Worm (Caenorhabditis elegans) whole organism, young adult: ENCODE data around the gene try-11.

Experiments
- D2030.7 ChIP-seq: fragments of 200-800 bp; sonication (Bioruptor generic); IDR thresholded peaks from 2 replicates; pipeline ENCODE4 v1.3.6; 2022; ENCODE audit warnings: missing genetic modification reagents, missing genetic modification characterization, missing compliant biosample characterization
- F22D6.2 ChIP-seq: sonication (generic microtip); optimal IDR thresholded peaks from 2 replicates; lab custom pipeline; 2016; ENCODE audit warnings: mild to moderate bottlenecking, missing genetic modification characterization, missing compliant biosample characterization
- F37B4.10 ChIP-seq: fragments of 200-800 bp; sonication (Bioruptor generic); IDR thresholded peaks from 2 replicates; pipeline ENCODE4 v1.3.6; 2022; ENCODE audit warnings: missing genetic modification characterization, missing compliant biosample characterization
- K11D2.4 ChIP-seq: fragments of 200-800 bp; sonication (Bioruptor generic); IDR thresholded peaks from 2 replicates; pipeline ENCODE4 v1.3.6; 2022; ENCODE audit warnings: missing genetic modification reagents, missing genetic modification characterization, missing compliant biosample characterization
- T26A5.8 ChIP-seq: sonication (generic microtip); optimal IDR thresholded peaks from 2 replicates; lab custom pipeline; 2016; ENCODE audit warnings: missing genetic modification characterization, missing compliant biosample characterization
- Y67H2A.10 ChIP-seq: fragments of 200-800 bp; sonication (Bioruptor generic); conservative IDR thresholded peaks from 2 replicates; pipeline ENCODE4 v1.3.6; 2022; ENCODE audit warnings: missing genetic modification reagents, missing genetic modification characterization, missing compliant biosample characterization
- Y79H2A.3 ChIP-seq: fragments of 200-800 bp; sonication (Bioruptor generic); conservative IDR thresholded peaks from 2 replicates; pipeline ENCODE4 v1.3.6; 2022; ENCODE audit warnings: missing genetic modification reagents, missing genetic modification characterization, missing compliant biosample characterization
- ZK185.1 ChIP-seq: sonication (generic microtip); optimal IDR thresholded peaks from 2 replicates; lab custom pipeline; 2016; ENCODE audit warnings: mild to moderate bottlenecking, missing genetic modification characterization, missing compliant biosample characterization; ENCODE audit not compliant: poor library complexity, severe bottlenecking
- aptf-2 ChIP-seq: fragments of 200-800 bp; sonication (Bioruptor generic); conservative IDR thresholded peaks from 2 replicates; pipeline ENCODE4 v1.3.6; 2022; ENCODE audit warnings: missing genetic modification reagents, missing genetic modification characterization, missing compliant biosample characterization
- aptf-3 ChIP-seq: fragments of 200-800 bp; sonication (Bioruptor generic); IDR thresholded peaks from 2 replicates; pipeline ENCODE4 v1.3.6; 2022; ENCODE audit warnings: missing genetic modification characterization, missing compliant biosample characterization
- bed-1 ChIP-seq: fragments of 200-800 bp; sonication (Bioruptor generic); IDR thresholded peaks from 2 replicates; pipeline ENCODE4 v1.3.6; 2022; ENCODE audit warnings: missing genetic modification reagents, missing genetic modification characterization, missing compliant biosample characterization
- ccch-3 ChIP-seq: fragments of 200-800 bp; sonication (Bioruptor generic); optimal IDR thresholded peaks from 2 replicates; lab custom pipeline; 2018; ENCODE audit warnings: mild to moderate bottlenecking, missing genetic modification characterization, missing compliant biosample characterization
- cebp-2 ChIP-seq: fragments of 200-800 bp; sonication (Bioruptor generic); IDR thresholded peaks from 2 replicates; pipeline ENCODE4 v1.3.6; 2022; ENCODE audit warnings: missing genetic modification characterization, missing compliant biosample characterization
- ceh-79 ChIP-seq: sonication (generic microtip); optimal IDR thresholded peaks from 2 replicates; lab custom pipeline; 2017; ENCODE audit warnings: mild to moderate bottlenecking, missing genetic modification characterization, missing compliant biosample characterization
- dox-1 ChIP-seq: fragments of 200-800 bp; sonication (Bioruptor generic); IDR thresholded peaks from 2 replicates; pipeline ENCODE4 v1.3.6; 2022; ENCODE audit warnings: missing genetic modification reagents, missing genetic modification characterization, missing compliant biosample characterization
- dpl-1 ChIP-seq: fragments of 150-350 bp; optimal IDR thresholded peaks from 2 replicates; lab custom pipeline; 2014; ENCODE audit warnings: missing biosample characterization, missing genetic modification reagents, missing genetic modification characterization
- egrh-3 ChIP-seq: fragments of 200-800 bp; sonication (Bioruptor generic); IDR thresholded peaks from 2 replicates; pipeline ENCODE4 v1.3.6; 2022; ENCODE audit warnings: missing genetic modification reagents, missing genetic modification characterization, missing compliant biosample characterization
- ets-4 ChIP-seq: fragments of 200-800 bp; sonication (Bioruptor generic); optimal IDR thresholded peaks from 2 replicates; lab custom pipeline; 2018; ENCODE audit warnings: mild to moderate bottlenecking, missing genetic modification characterization, missing compliant biosample characterization
- hlh-26 ChIP-seq: fragments of 200-800 bp; sonication (Bioruptor generic); conservative IDR thresholded peaks from 2 replicates; pipeline ENCODE4 v1.3.6; 2022; ENCODE audit warnings: missing genetic modification reagents, missing genetic modification characterization, missing compliant biosample characterization
- hmg-20 ChIP-seq: fragments of 200-800 bp; sonication (Bioruptor generic); IDR thresholded peaks from 2 replicates; pipeline ENCODE4 v1.3.6; 2022; ENCODE audit warnings: missing genetic modification reagents, missing genetic modification characterization, missing compliant biosample characterization
- hrde-1 ChIP-seq: sonication (generic microtip); optimal IDR thresholded peaks from 2 replicates; lab custom pipeline; 2016; ENCODE audit warnings: missing genetic modification characterization, mild to moderate bottlenecking, missing compliant biosample characterization, moderate library complexity, missing genotype, missing genetic modification reagents, borderline replicate concordance
- let-526 ChIP-seq: fragments of 200-800 bp; sonication (Bioruptor generic); IDR thresholded peaks from 2 replicates; pipeline ENCODE4 v1.3.6; 2022; ENCODE audit warnings: missing genetic modification reagents, missing genetic modification characterization, missing compliant biosample characterization
- lin-54 ChIP-seq: fragments of 200-800 bp; sonication (Bioruptor generic); optimal IDR thresholded peaks from 2 replicates; lab custom pipeline; 2018; ENCODE audit warnings: mild to moderate bottlenecking, missing genetic modification characterization, missing compliant biosample characterization
- lsl-1 ChIP-seq: fragments of 200-800 bp; sonication (Bioruptor generic); optimal IDR thresholded peaks from 2 replicates; lab custom pipeline; 2018; ENCODE audit warnings: mild to moderate bottlenecking, missing genetic modification characterization, moderate library complexity, missing compliant biosample characterization
- madf-10 ChIP-seq: sonication (generic microtip); optimal IDR thresholded peaks from 2 replicates; lab custom pipeline; 2016; ENCODE audit warnings: mild to moderate bottlenecking, missing genetic modification characterization, missing compliant biosample characterization
- madf-6 ChIP-seq: fragments of 200-800 bp; sonication (Bioruptor generic); IDR thresholded peaks from 2 replicates; pipeline ENCODE4 v1.3.6; 2022; ENCODE audit warnings: missing genetic modification reagents, missing genetic modification characterization, missing compliant biosample characterization
- mel-28 ChIP-seq: sonication (generic microtip); optimal IDR thresholded peaks from 2 replicates; lab custom pipeline; 2016; ENCODE audit warnings: borderline replicate concordance, mild to moderate bottlenecking, missing genetic modification characterization, missing compliant biosample characterization
- mxl-1 ChIP-seq: sonication (generic microtip); optimal IDR thresholded peaks from 2 replicates; lab custom pipeline; 2016; ENCODE audit warnings: missing genetic modification characterization, missing compliant biosample characterization
- nhr-120 ChIP-seq: fragments of 200-800 bp; sonication (Bioruptor generic); IDR thresholded peaks from 2 replicates; pipeline ENCODE4 v1.3.6; 2022; ENCODE audit warnings: missing genetic modification characterization, missing compliant biosample characterization
- nhr-179 ChIP-seq: sonication (generic microtip); optimal IDR thresholded peaks from 2 replicates; lab custom pipeline; 2016; ENCODE audit warnings: mild to moderate bottlenecking, missing genetic modification characterization, missing compliant biosample characterization
- nhr-80 ChIP-seq: sonication (generic microtip); optimal IDR thresholded peaks from 2 replicates; lab custom pipeline; 2016; ENCODE audit warnings: missing genetic modification characterization, missing compliant biosample characterization
- rcor-1 ChIP-seq: fragments of 200-800 bp; sonication (Bioruptor generic); IDR thresholded peaks from 2 replicates; pipeline ENCODE4 v1.3.6; 2022; ENCODE audit warnings: missing genetic modification reagents, missing genetic modification characterization, missing compliant biosample characterization
- rec-8 ChIP-seq, 2 experiments: sonication (generic microtip); optimal IDR thresholded peaks; 2 replicates each; lab custom pipeline; 2016; ENCODE audit warnings: mild to moderate bottlenecking in 2 of 2, missing genetic modification characterization in 2 of 2, missing genetic modification reagents in 2 of 2, missing genotype in 2 of 2, missing biosample characterization in 1 of 2, missing compliant biosample characterization in 1 of 2, moderate library complexity in 1 of 2
- snpc-1.3 ChIP-seq: sonication (generic microtip); optimal IDR thresholded peaks from 2 replicates; lab custom pipeline; 2017; ENCODE audit warnings: missing genetic modification characterization, mild to moderate bottlenecking, missing compliant biosample characterization, antibody characterized with exemption, moderate library complexity, missing genotype, missing genetic modification reagents; ENCODE audit not compliant: insufficient read depth
- snpc-3.4 ChIP-seq: sonication (generic microtip); optimal IDR thresholded peaks from 2 replicates; lab custom pipeline; 2017; ENCODE audit warnings: missing genetic modification characterization, mild to moderate bottlenecking, missing compliant biosample characterization, antibody characterized with exemption, moderate library complexity, missing genotype, missing genetic modification reagents
- zfh-2 ChIP-seq: fragments of 200-800 bp; sonication (Bioruptor generic); conservative IDR thresholded peaks from 2 replicates; pipeline ENCODE4 v1.3.6; 2022; ENCODE audit warnings: missing genetic modification reagents, missing genetic modification characterization, missing compliant biosample characterization
- ztf-18 ChIP-seq: sonication (generic microtip); optimal IDR thresholded peaks from 2 replicates; lab custom pipeline; 2016; ENCODE audit warnings: missing genotype, mild to moderate bottlenecking, missing genetic modification characterization, missing compliant biosample characterization
- ztf-25 ChIP-seq: fragments of 200-800 bp; sonication (Bioruptor generic); IDR thresholded peaks from 2 replicates; pipeline ENCODE4 v1.3.6; 2022; ENCODE audit warnings: missing genetic modification reagents, missing genetic modification characterization, missing compliant biosample characterization
- ztf-26 ChIP-seq: sonication (generic microtip); optimal IDR thresholded peaks from 2 replicates; lab custom pipeline; 2017; ENCODE audit warnings: missing genetic modification characterization, missing compliant biosample characterization
- ztf-28 ChIP-seq: fragments of 200-800 bp; sonication (Bioruptor generic); IDR thresholded peaks from 2 replicates; pipeline ENCODE4 v1.3.6; 2022; ENCODE audit warnings: missing genetic modification reagents, missing genetic modification characterization, missing compliant biosample characterization

try-11 gene

ce11 chrV:7451421-7451820, at the start of gene try-11:
TSS of gene try-11 (plus strand) at chrV:7451721.
- TF ChIP-seq K11D2.4 (GFP tag; lab: Robert Waterston, UW) (no peak), aptf-2 (no peak), ceh-79 (tag; lab: Kevin White, UChicago) (no peak), Y79H2A.3 (no peak), bed-1 (no peak), nhr-179 (tag; lab: Kevin White, UChicago) (no peak), ztf-25 (no peak), ztf-28 (GFP tag; lab: Robert Waterston, UW) (no peak), nhr-80 (tag; lab: Kevin White, UChicago) (no peak), egrh-3 (no peak), ets-4 (GFP tag; lab: Kevin White, UChicago) (no peak), D2030.7 (no peak), Y67H2A.10 (no peak), mel-28 (no peak), aptf-3 (GFP tag; lab: Robert Waterston, UW) (no peak), rcor-1 (GFP tag; lab: Robert Waterston, UW) (no peak), F37B4.10 (GFP tag; lab: Robert Waterston, UW) (no peak)

- TF ChIP-seq rec-8 (tag; optimal IDR thresholded peaks at IDR 0.05; lab: Kevin White, UChicago) (no peak), madf-10 (no peak), cebp-2 (GFP tag; lab: Robert Waterston, UW) (no peak), dox-1 (GFP tag; lab: Robert Waterston, UW) (no peak), ZK185.1 (tag; lab: Kevin White, UChicago) (no peak), nhr-120 (GFP tag; lab: Robert Waterston, UW) (no peak), zfh-2 (GFP tag; lab: Robert Waterston, UW) (no peak), F22D6.2 (tag; lab: Kevin White, UChicago) (no peak), hrde-1 (tag; lab: Kevin White, UChicago) (no peak), hlh-26 (no peak), ztf-18 (tag; lab: Kevin White, UChicago) (no peak), snpc-3.4 (tag; lab: Kevin White, UChicago) (no peak), aptf-2 (no peak), let-526 (no peak)
- TF ChIP-seq, all 124 proteins: peak for 0
Measured at ce11 chrV:7402355-7402754, 49.2 kb upstream of the try-11 start, which contains the start of gene srj-13. TSS of gene srj-13 (plus strand) at chrV:7402655.

- TF ChIP-seq ccch-3: no peak
- TF ChIP-seq ztf-26 (tag; lab: Kevin White, UChicago): no peak
- TF ChIP-seq lsl-1 (GFP tag; lab: Kevin White, UChicago): no peak
- TF ChIP-seq T26A5.8 (tag; lab: Kevin White, UChicago): no peak
- TF ChIP-seq lin-54 (GFP tag; lab: Kevin White, UChicago): no peak
- no peak for TF ChIP-seq F37B4.10 (GFP tag; lab: Robert Waterston, UW)
- TF ChIP-seq mxl-1 (tag; lab: Kevin White, UChicago): no peak
- no peak for TF ChIP-seq dpl-1 (GFP tag; lab: Kevin White, UChicago)
- TF ChIP-seq hmg-20 (GFP tag; lab: Robert Waterston, UW): no peak
- no peak for TF ChIP-seq hlh-26
- TF ChIP-seq snpc-1.3 (tag; lab: Kevin White, UChicago): no peak
- no peak for TF ChIP-seq ztf-25
- TF ChIP-seq madf-6: no peak
Measured at ce11 chrV:7403501-7403900, 48.0 kb upstream of the try-11 start.
